Worm (Caenorhabditis elegans) whole organism, L3 larva: ENCODE results near the gene str-260.
"Not testable (repeated sequence)": the region's sequence is repeated elsewhere in the genome, so short reads cannot be mapped to it uniquely, and the experiment has no call there.

Experiments used
- ZK546.5 ChIP-seq: sonication (generic microtip); optimal IDR thresholded peaks from 2 replicates; lab custom pipeline; 2017; ENCODE audit warnings: missing biosample characterization, missing genetic modification characterization
- aly-2 ChIP-seq: fragments of 150-350 bp; optimal IDR thresholded peaks from 2 replicates; lab custom pipeline; 2014; ENCODE audit warnings: missing biosample characterization, missing genetic modification characterization
- ama-1 ChIP-seq: fragments of 150-350 bp; optimal IDR thresholded peaks from 2 replicates; lab custom pipeline; 2018
- ceh-28 ChIP-seq: fragments of 150-350 bp; optimal IDR thresholded peaks from 2 replicates; lab custom pipeline; 2014; ENCODE audit warnings: missing biosample characterization, missing genetic modification reagents, missing genetic modification characterization
- ceh-9 ChIP-seq: sonication (generic microtip); optimal IDR thresholded peaks from 2 replicates; lab custom pipeline; 2018; ENCODE audit warnings: missing biosample characterization, missing genetic modification characterization
- egl-27 ChIP-seq: sonication (generic microtip); optimal IDR thresholded peaks from 4 replicates; lab custom pipeline; 2017; ENCODE audit warnings: missing biosample characterization, missing genetic modification reagents, missing genetic modification characterization
- egl-5 ChIP-seq: fragments of 150-350 bp; optimal IDR thresholded peaks from 2 replicates; lab custom pipeline; 2017; ENCODE audit warnings: missing biosample characterization, missing genetic modification reagents, missing genetic modification characterization, inconsistent platforms
- elt-1 ChIP-seq: fragments of 150-350 bp; optimal IDR thresholded peaks from 2 replicates; lab custom pipeline; 2014; ENCODE audit warnings: missing biosample characterization, missing genetic modification characterization
- elt-3 ChIP-seq, 3 experiments: fragments of 150-350 bp in 1 of 3; sonication (generic microtip) in 2 of 3; optimal IDR thresholded peaks; 2 replicates in 2 of 3; 4 replicates in 1 of 3; lab custom pipeline; 2014 to 2017; ENCODE audit warnings: missing biosample characterization in 3 of 3, missing genetic modification characterization in 3 of 3
- eor-1 ChIP-seq, 2 experiments: fragments of 150-350 bp; optimal IDR thresholded peaks; 2 replicates each; lab custom pipeline; 2014 to 2018; ENCODE audit warnings: missing biosample characterization in 2 of 2, missing genetic modification characterization in 2 of 2
- fkh-10 ChIP-seq: sonication (generic microtip); optimal IDR thresholded peaks from 2 replicates; lab custom pipeline; 2017; ENCODE audit warnings: missing biosample characterization, missing genetic modification reagents, missing genetic modification characterization
- fos-1 ChIP-seq: fragments of 150-350 bp; optimal IDR thresholded peaks from 2 replicates; lab custom pipeline; 2014; ENCODE audit warnings: missing biosample characterization, missing genetic modification characterization
- hmg-11 ChIP-seq: sonication (generic microtip); optimal IDR thresholded peaks from 2 replicates; lab custom pipeline; 2016; ENCODE audit warnings: missing genetic modification characterization, missing compliant biosample characterization
- jun-1 ChIP-seq: fragments of 150-350 bp; optimal IDR thresholded peaks from 2 replicates; lab custom pipeline; 2014; ENCODE audit warnings: missing biosample characterization, missing genetic modification reagents, missing genetic modification characterization
- lin-39 ChIP-seq: fragments of 150-350 bp; optimal IDR thresholded peaks from 2 replicates; lab custom pipeline; 2018; ENCODE audit warnings: missing biosample characterization, missing genetic modification reagents, missing genetic modification characterization
- mdl-1 ChIP-seq: fragments of 150-350 bp; optimal IDR thresholded peaks from 2 replicates; lab custom pipeline; 2014; ENCODE audit warnings: missing biosample characterization, missing genetic modification characterization
- nfya-1 ChIP-seq: sonication (generic microtip); optimal IDR thresholded peaks from 2 replicates; lab custom pipeline; 2017; ENCODE audit warnings: missing genetic modification characterization, mild to moderate bottlenecking, missing compliant biosample characterization, antibody characterized with exemption, moderate library complexity; ENCODE audit not compliant: insufficient read depth
- nhr-11 ChIP-seq: fragments of 150-350 bp; optimal IDR thresholded peaks from 2 replicates; lab custom pipeline; 2014; ENCODE audit warnings: missing biosample characterization, missing genetic modification characterization
- nhr-12 ChIP-seq: fragments of 150-350 bp; optimal IDR thresholded peaks from 2 replicates; lab custom pipeline; 2014; ENCODE audit warnings: missing biosample characterization, missing genetic modification characterization
- nhr-23 ChIP-seq: fragments of 150-350 bp; optimal IDR thresholded peaks from 2 replicates; lab custom pipeline; 2014; ENCODE audit warnings: missing biosample characterization, missing genetic modification reagents, missing genetic modification characterization
- nhr-237 ChIP-seq: fragments of 150-350 bp; optimal IDR thresholded peaks from 2 replicates; lab custom pipeline; 2014; ENCODE audit warnings: missing biosample characterization, missing genetic modification characterization
- nhr-25 ChIP-seq: sonication (generic microtip); optimal IDR thresholded peaks from 2 replicates; lab custom pipeline; 2017; ENCODE audit warnings: missing biosample characterization, missing genetic modification characterization
- nhr-28 ChIP-seq: fragments of 150-350 bp; optimal IDR thresholded peaks from 2 replicates; lab custom pipeline; 2014; ENCODE audit warnings: missing biosample characterization, missing genetic modification characterization
- nhr-67 ChIP-seq: fragments of 150-350 bp; optimal IDR thresholded peaks from 2 replicates; lab custom pipeline; 2014; ENCODE audit warnings: missing biosample characterization, missing genetic modification characterization
- nhr-77 ChIP-seq: fragments of 150-350 bp; optimal IDR thresholded peaks from 2 replicates; lab custom pipeline; 2014; ENCODE audit warnings: missing biosample characterization, missing genetic modification characterization
- pqm-1 ChIP-seq: fragments of 150-350 bp; optimal IDR thresholded peaks from 2 replicates; lab custom pipeline; 2017; ENCODE audit warnings: missing biosample characterization, missing genetic modification characterization, inconsistent platforms
- sea-2 ChIP-seq: fragments of 150-350 bp; sonication (generic microtip); optimal IDR thresholded peaks from 4 replicates; lab custom pipeline; 2014; ENCODE audit warnings: missing biosample characterization, missing genetic modification reagents, missing genetic modification characterization
- skn-1 ChIP-seq: fragments of 150-350 bp; optimal IDR thresholded peaks from 2 replicates; lab custom pipeline; 2014; ENCODE audit warnings: missing biosample characterization, missing genetic modification characterization
- unc-39 ChIP-seq: sonication (generic microtip); optimal IDR thresholded peaks from 4 replicates; lab custom pipeline; 2017; ENCODE audit warnings: missing biosample characterization, missing genetic modification characterization
- unc-62 ChIP-seq: fragments of 150-350 bp; sonication (generic microtip); optimal IDR thresholded peaks from 4 replicates; lab custom pipeline; 2014; ENCODE audit warnings: missing biosample characterization, missing genetic modification reagents, missing genetic modification characterization
- ztf-11 ChIP-seq: fragments of 150-350 bp; optimal IDR thresholded peaks from 2 replicates; lab custom pipeline; 2014; ENCODE audit warnings: missing biosample characterization, missing genetic modification characterization
- ztf-4 ChIP-seq: fragments of 150-350 bp; optimal IDR thresholded peaks from 2 replicates; lab custom pipeline; 2014; ENCODE audit warnings: missing biosample characterization, missing genetic modification characterization

str-260 gene

DNA sequence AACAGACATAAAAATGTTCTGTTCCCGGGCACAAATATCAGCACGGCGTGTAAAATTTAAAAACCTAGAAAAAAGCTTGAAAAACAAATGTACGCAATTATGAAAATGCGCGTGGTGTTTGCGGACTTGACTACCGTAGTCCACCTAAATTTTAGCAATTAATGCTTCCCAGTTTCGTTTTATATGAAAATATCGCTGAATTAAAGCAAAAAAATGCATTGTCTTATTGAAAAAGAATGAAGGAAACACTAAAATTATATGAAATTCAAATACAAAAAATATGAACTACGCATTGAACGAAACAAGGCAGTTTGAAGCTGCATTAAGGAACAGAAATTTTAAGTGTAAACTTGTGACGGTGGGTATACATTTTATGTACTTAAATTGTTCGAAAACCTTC lies 20.7 kb upstream of the str-260 start, which contains the start of gene ugt-64:
Gene ugt-64, minus strand, starts transcription at position 101 of the 400 bp plus-strand sequence.
- TF ChIP-seq nhr-25, hmg-11, ztf-4 (tag; lab: Kevin White, UChicago): not testable (repeated sequence)
- TF ChIP-seq, all 47 proteins: peak for 0; not testable (repeated sequence) for 47

- TF ChIP-seq nhr-11 (no peak), ceh-28 (tag; lab: Kevin White, UChicago) (no peak), nfya-1 (tag; lab: Kevin White, UChicago) (no peak), nhr-77 (tag; lab: Kevin White, UChicago) (no peak), ztf-11 (tag; lab: Kevin White, UChicago) (no peak), nhr-23 (no peak), nhr-237 (tag; lab: Kevin White, UChicago) (no peak)
These were observed 19.3 kb upstream of the str-260 start, which contains the start of gene str-225 for ce11 chrV:3507691-3508090. Gene str-225, plus strand, starts transcription at chrV:3507822.

DNA sequence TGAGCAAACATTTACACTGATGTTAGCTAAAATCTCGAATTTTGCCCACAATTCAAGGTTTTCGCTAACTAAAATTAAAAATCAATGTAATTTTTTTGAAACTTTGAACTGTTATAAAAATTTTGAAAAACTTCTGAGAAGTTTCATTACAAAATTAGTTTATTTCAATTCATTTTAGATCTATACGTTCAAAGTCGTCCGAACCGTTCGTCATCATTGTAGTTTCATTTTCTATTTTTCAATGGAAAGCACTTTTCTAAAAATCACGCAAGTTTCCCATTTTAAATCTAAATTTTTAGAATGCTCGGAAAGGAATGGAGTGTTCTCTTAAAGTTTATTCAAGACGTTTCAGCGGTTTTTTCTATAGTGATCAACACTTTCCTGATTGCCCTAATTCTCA lies 17.1 kb upstream of the str-260 start, which contains the start of gene str-228:
Gene str-228, plus strand, starts transcription at position 301 of the 400 bp plus-strand sequence.
- no peak for TF ChIP-seq elt-1 (tag; lab: Kevin White, UChicago)
- TF ChIP-seq pqm-1 (tag; lab: Kevin White, UChicago): no peak
- no peak for TF ChIP-seq hmg-11 (tag; lab: Kevin White, UChicago)
- no peak for TF ChIP-seq lin-39 (tag; lab: Kevin White, UChicago)
- TF ChIP-seq nhr-77 (tag; lab: Kevin White, UChicago): no peak
- TF ChIP-seq nhr-28 (tag; lab: Kevin White, UChicago): no peak
- TF ChIP-seq mdl-1: no peak
- no peak for TF ChIP-seq nfya-1 (tag; lab: Kevin White, UChicago)
- TF ChIP-seq unc-62: no peak
- TF ChIP-seq nhr-25 (tag; lab: Kevin White, UChicago): no peak
- TF ChIP-seq unc-39: no peak

ce11 chrV:3512381-3512780 lies 14.6 kb upstream of the str-260 start, which contains the start of gene str-226:
Gene str-226, plus strand, starts transcription at chrV:3512681.
- no peak for TF ChIP-seq ZK546.5 (tag; lab: Kevin White, UChicago)
- no peak for TF ChIP-seq fkh-10 (GFP tag; lab: Kevin White, UChicago)
- no peak for TF ChIP-seq nhr-77 (tag; lab: Kevin White, UChicago)
- TF ChIP-seq aly-2 (tag; lab: Kevin White, UChicago): no peak
- no peak for TF ChIP-seq fos-1 (tag; lab: Kevin White, UChicago)
- TF ChIP-seq ceh-9 (tag; lab: Kevin White, UChicago): no peak
- TF ChIP-seq ztf-4 (tag; lab: Kevin White, UChicago): no peak
- TF ChIP-seq eor-1 (tag; optimal IDR thresholded peaks at IDR 0.05; lab: Kevin White, UChicago): no peak
- TF ChIP-seq elt-1 (tag; lab: Kevin White, UChicago): no peak
- no peak for TF ChIP-seq sea-2 (GFP tag; lab: Kevin White, UChicago)
- no peak for TF ChIP-seq egl-5 (tag; lab: Kevin White, UChicago)
- TF ChIP-seq elt-3 (tag; optimal IDR thresholded peaks at IDR 0.05; lab: Kevin White, UChicago): no peak
- no peak for TF ChIP-seq jun-1 (tag; lab: Kevin White, UChicago)

ce11 chrV:3517889-3518288 lies 9.1 kb upstream of the str-260 start, which contains the start of gene str-227:
Gene str-227, plus strand, starts transcription at chrV:3518189.
- TF ChIP-seq elt-1 (tag; lab: Kevin White, UChicago): no peak
- no peak for TF ChIP-seq ztf-11 (tag; lab: Kevin White, UChicago)
- no peak for TF ChIP-seq ZK546.5 (tag; lab: Kevin White, UChicago)
- TF ChIP-seq nhr-67 (tag; lab: Kevin White, UChicago): no peak
- TF ChIP-seq fkh-10 (GFP tag; lab: Kevin White, UChicago): no peak
- TF ChIP-seq jun-1 (tag; lab: Kevin White, UChicago): no peak
- no peak for TF ChIP-seq egl-27 (tag; lab: Kevin White, UChicago)
- TF ChIP-seq skn-1 (tag; lab: Kevin White, UChicago): no peak
- no peak for TF ChIP-seq ama-1 (lab: Kevin White, UChicago)
- TF ChIP-seq nhr-12 (tag; lab: Kevin White, UChicago): no peak
